Worm (Caenorhabditis elegans): ENCODE results near the gene F58B4.5.
A peak's percentile ranks its signal among the peaks of the same experiment; 100 is the strongest.

The F58B4.5 gene

ce11 chrV:10929511-10929910 lies 3.0 kb upstream of the F58B4.5 start, which contains the start of gene F58B4.3:
Gene F58B4.3, plus strand, starts transcription at chrV:10929811.
- TF ChIP-seq ceh-30 (tag; optimal IDR thresholded peaks at IDR 0.05) (no peak), pqm-1 (tag; optimal IDR thresholded peaks at IDR 0.05) (no peak), madf-2 (tag; optimal IDR thresholded peaks at IDR 0.05) (no peak), tbx-2 (tag; optimal IDR thresholded peaks at IDR 0.05) (no peak), sox-4 (tag; optimal IDR thresholded peaks at IDR 0.05) (no peak), ahr-1 (tag; optimal IDR thresholded peaks at IDR 0.05) (no peak), che-1 (tag; optimal IDR thresholded peaks at IDR 0.05) (no peak), Y22D7AL.16 (tag; optimal IDR thresholded peaks at IDR 0.05) (no peak), nfya-1 (tag; optimal IDR thresholded peaks at IDR 0.05) (no peak), elt-2 (tag; optimal IDR thresholded peaks at IDR 0.05) (no peak), ceh-31 (tag; optimal IDR thresholded peaks at IDR 0.05) (no peak)

ce11 chrV:10931189-10931588 lies 1.3 kb upstream of the F58B4.5 start, which contains the start of gene scvp-1:
Gene scvp-1, minus strand, starts transcription at chrV:10931289.
- TF ChIP-seq dmd-4 (tag; optimal IDR thresholded peaks at IDR 0.05; ENCODE audit: borderline replicate concordance) (no peak), mec-3 (tag; optimal IDR thresholded peaks at IDR 0.05; ENCODE audit: borderline replicate concordance) (no peak), hlh-8 (tag; optimal IDR thresholded peaks at IDR 0.05) (no peak), nhr-11 (tag; optimal IDR thresholded peaks at IDR 0.05) (no peak), C08G9.2 (tag; optimal IDR thresholded peaks at IDR 0.05) (no peak), elt-4 (tag; optimal IDR thresholded peaks at IDR 0.05) (no peak), ceh-14 (tag; optimal IDR thresholded peaks at IDR 0.05) (no peak), ceh-18 (tag; optimal IDR thresholded peaks at IDR 0.05) (no peak)

DNA sequence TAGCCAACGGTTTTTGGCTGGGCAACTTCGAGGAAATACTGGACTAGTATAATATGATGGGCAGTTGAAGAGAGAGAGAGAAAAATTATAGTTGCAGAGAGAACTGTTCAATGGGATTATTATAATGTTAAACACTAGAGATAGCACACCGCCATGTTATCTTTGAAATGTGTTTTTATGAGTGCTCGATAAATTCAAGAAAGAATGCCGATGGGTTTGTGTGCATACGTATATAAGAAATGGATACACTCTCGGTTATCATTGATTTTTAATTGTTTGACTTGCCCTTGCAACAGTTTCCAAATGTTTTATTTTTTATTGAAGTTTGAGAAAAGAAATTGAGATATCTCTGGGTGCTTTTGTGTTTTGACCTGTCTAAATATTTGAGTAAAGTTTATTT lies 4.2 kb downstream of the F58B4.5 start, which contains the start of gene F17C11.12:
F17C11.12 (minus strand) TSS at position 240 of the 400 bp plus-strand sequence.
- peak; percentile 44 for TF ChIP-seq elt-2 (tag; optimal IDR thresholded peaks at IDR 0.05)
- no peak for TF ChIP-seq nfya-1 (tag; optimal IDR thresholded peaks at IDR 0.05)

- no peak for TF ChIP-seq dve-1 (tag; optimal IDR thresholded peaks at IDR 0.05)
- no peak for TF ChIP-seq sdc-2 (tag; optimal IDR thresholded peaks at IDR 0.05)
- TF ChIP-seq tbx-7 (tag; optimal IDR thresholded peaks at IDR 0.05): no peak
Observed at ce11 chrV:10937294-10937693, 4.8 kb downstream of the F58B4.5 start.

DNA sequence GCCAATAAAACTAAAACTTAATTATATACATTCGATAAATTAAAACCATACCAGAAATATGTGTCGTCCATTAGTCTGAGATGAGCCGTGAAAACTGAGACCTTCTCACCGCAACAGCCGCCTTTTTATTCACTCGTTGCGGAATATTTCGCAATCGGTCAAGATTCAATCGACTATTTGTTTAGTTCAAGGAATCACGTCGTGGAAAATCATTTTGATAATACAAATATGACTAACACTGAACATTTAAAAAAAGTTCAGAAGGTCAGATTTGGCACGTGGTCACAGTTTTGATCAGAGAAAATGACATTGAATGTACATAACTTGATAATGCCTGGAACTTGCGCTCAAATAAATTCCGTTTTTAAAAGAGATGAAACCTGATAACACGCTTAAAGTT lies 6.2 kb downstream of the F58B4.5 start, which contains the start of gene F17C11.11:
F17C11.11 (minus strand) TSS at position 79 of the 400 bp plus-strand sequence.
- TF ChIP-seq gmeb-2 (tag; optimal IDR thresholded peaks at IDR 0.05) (no peak), nhr-232 (tag; optimal IDR thresholded peaks at IDR 0.05) (no peak), F13H6.1 (tag; optimal IDR thresholded peaks at IDR 0.05) (no peak), ceh-6 (GFP tag; optimal IDR thresholded peaks at IDR 0.05) (no peak), pha-2 (tag; optimal IDR thresholded peaks at IDR 0.05) (no peak)

- TF ChIP-seq nfya-1 (tag; optimal IDR thresholded peaks at IDR 0.05): no peak
- no peak for TF ChIP-seq ets-4 (tag; optimal IDR thresholded peaks at IDR 0.05)
- no peak for TF ChIP-seq hlh-15 (tag; optimal IDR thresholded peaks at IDR 0.05)
- TF ChIP-seq hlh-8 (tag; optimal IDR thresholded peaks at IDR 0.05): no peak
- TF ChIP-seq syd-9 (tag; optimal IDR thresholded peaks at IDR 0.05): no peak
- TF ChIP-seq dmd-4 (tag; optimal IDR thresholded peaks at IDR 0.05; ENCODE audit: borderline replicate concordance): no peak
Observed at ce11 chrV:10939990-10940570, 7.6 kb downstream of the F58B4.5 start.

DNA sequence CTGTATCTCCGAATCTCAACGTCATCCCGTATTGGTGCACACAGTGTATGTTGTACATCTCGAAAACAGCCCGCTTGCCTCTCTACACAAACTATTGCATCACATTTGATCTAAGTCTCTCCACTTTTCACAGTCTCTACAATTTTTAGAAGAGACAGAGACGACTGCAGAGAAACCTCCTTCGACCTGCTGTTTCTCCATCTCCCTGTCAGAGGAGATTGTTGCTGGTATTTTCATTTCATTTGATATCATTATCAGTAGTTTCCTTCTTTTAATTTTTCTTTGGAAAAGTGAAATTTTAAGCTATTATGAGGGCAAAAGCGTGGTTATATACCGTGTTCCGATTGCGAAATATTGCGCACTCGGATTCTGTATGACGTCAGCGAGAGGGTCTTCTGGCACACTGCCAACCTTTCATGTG lies 8.1 kb downstream of the F58B4.5 start:
- TF ChIP-seq ref-2 (tag; optimal IDR thresholded peaks at IDR 0.05) (peak; percentile 37), ztf-16 (tag; optimal IDR thresholded peaks at IDR 0.05) (no peak), pqm-1 (tag; optimal IDR thresholded peaks at IDR 0.05) (peak; percentile 49), unc-42 (tag; optimal IDR thresholded peaks at IDR 0.05) (peak; percentile 24), unc-55 (GFP tag; optimal IDR thresholded peaks at IDR 0.05) (peak; percentile 29), nfya-1 (tag; optimal IDR thresholded peaks at IDR 0.05) (peak; percentile 68), pax-1 (tag; optimal IDR thresholded peaks at IDR 0.05) (no peak), elt-2 (tag; optimal IDR thresholded peaks at IDR 0.05) (peak; percentile 71)

All from whole organism, late embryonic.